Worm (Caenorhabditis elegans): ENCODE measurements around the gene F22B7.1.

Gene F22B7.1

DNA sequence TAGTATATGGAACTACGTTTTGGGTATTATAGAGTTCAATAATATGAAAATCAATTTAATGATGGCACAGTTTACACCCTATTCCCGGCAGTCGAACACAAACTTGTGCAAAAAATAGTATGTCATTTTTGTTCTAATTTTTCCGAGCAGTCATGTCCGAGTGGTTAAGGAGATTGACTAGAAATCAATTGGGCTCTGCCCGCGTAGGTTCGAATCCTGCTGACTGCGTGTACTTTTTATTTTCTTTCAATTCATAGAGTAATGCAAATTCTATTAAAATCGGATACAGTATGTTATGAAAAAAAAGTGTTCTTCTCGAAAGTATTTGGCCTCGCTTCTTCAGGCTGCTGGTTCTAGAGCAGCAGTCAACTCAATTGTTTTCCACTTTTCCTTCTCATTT lies 19.1 kb upstream of the F22B7.1 start (continued):
- TF ChIP-seq let-526 (GFP tag; IDR thresholded peaks at IDR 0.05) (0 out of 2 replicates have a peak, but pooled peaks have one; percentile 19), ekl-4 (GFP tag; IDR thresholded peaks at IDR 0.05) (peak; percentile 54; the same call in 1 of the 2 replicates), T26A5.8 (tag; optimal IDR thresholded peaks at IDR 0.05) (peak; percentile 13), nfya-1 (tag; optimal IDR thresholded peaks at IDR 0.05; ENCODE audit: borderline replicate concordance, insufficient read depth) (no peak), nfyb-1 (GFP tag; IDR thresholded peaks at IDR 0.05) (no peak), tlf-1 (GFP tag; optimal IDR thresholded peaks at IDR 0.05) (no peak), F39B2.1 (GFP tag; IDR thresholded peaks at IDR 0.05) (no peak), F33H1.4 (GFP tag; IDR thresholded peaks at IDR 0.05) (peak; percentile 21; the same call in 1 of the 2 replicates), repo-1 (tag; optimal IDR thresholded peaks at IDR 0.05) (no peak), zim-3 (tag; optimal IDR thresholded peaks at IDR 0.05) (peak; percentile 55), Y53F4B.3 (GFP tag; IDR thresholded peaks at IDR 0.05) (no peak), nhr-179 (tag; optimal IDR thresholded peaks at IDR 0.05) (no peak), snpc-1.1 (tag; optimal IDR thresholded peaks at IDR 0.05; ENCODE audit: insufficient read depth) (peak; percentile 8), B0336.3 (GFP tag; IDR thresholded peaks at IDR 0.05) (no peak), F37B4.10 (GFP tag; IDR thresholded peaks at IDR 0.05) (no peak), mcd-1 (GFP tag; IDR thresholded peaks at IDR 0.05) (no peak), lag-1 (GFP tag; IDR thresholded peaks at IDR 0.05) (no peak), atf-7 (tag; optimal IDR thresholded peaks at IDR 0.05) (peak; percentile 5), dpl-1 (GFP tag; optimal IDR thresholded peaks at IDR 0.05) (no peak), F22D6.2 (tag; optimal IDR thresholded peaks at IDR 0.05) (no peak), bed-2 (GFP tag; IDR thresholded peaks at IDR 0.05) (no peak), mxl-1 (tag; optimal IDR thresholded peaks at IDR 0.05) (no peak), ztf-6 (GFP tag; IDR thresholded peaks at IDR 0.05) (no peak), hlh-26 (GFP tag; conservative IDR thresholded peaks at IDR 0.05) (no peak), somi-1 (GFP tag; optimal IDR thresholded peaks at IDR 0.05) (no peak), dox-1 (GFP tag; IDR thresholded peaks at IDR 0.05) (no peak), ccch-3 (GFP tag; optimal IDR thresholded peaks at IDR 0.05) (no peak), snpc-1.3 (tag; optimal IDR thresholded peaks at IDR 0.05; ENCODE audit: insufficient read depth) (peak; percentile 39), unc-130 (GFP tag; optimal IDR thresholded peaks at IDR 0.05) (no peak), ceh-79 (tag; optimal IDR thresholded peaks at IDR 0.05) (no peak), ztf-26 (tag; optimal IDR thresholded peaks at IDR 0.05) (no peak), egrh-3 (GFP tag; IDR thresholded peaks at IDR 0.05) (no peak), bed-1 (GFP tag; IDR thresholded peaks at IDR 0.05) (no peak), athp-1 (tag; optimal IDR thresholded peaks at IDR 0.05) (peak; percentile 34), Y95B8A.8 (GFP tag; IDR thresholded peaks at IDR 0.05) (no peak), rec-8 (tag; optimal IDR thresholded peaks at IDR 0.05) (peak in 1 of 2 experiments; percentile 35), sdz-38 (tag; optimal IDR thresholded peaks at IDR 0.05) (no peak), let-607 (tag; optimal IDR thresholded peaks at IDR 0.05) (peak in 1 of 2 experiments; percentile 12), lin-35 (GFP tag; optimal IDR thresholded peaks at IDR 0.05) (peak in 1 of 3 experiments; percentile 12), Y53G8AR.9 (GFP tag; conservative IDR thresholded peaks at IDR 0.05) (0 out of 2 replicates have a peak, but pooled peaks have one; percentile 23), egl-18 (GFP tag; IDR thresholded peaks at IDR 0.05) (no peak), ceh-27 (GFP tag; optimal IDR thresholded peaks at IDR 0.05) (no peak), ztf-25 (GFP tag; IDR thresholded peaks at IDR 0.05) (peak; percentile 85), pbrm-1 (GFP tag; IDR thresholded peaks at IDR 0.05) (peak; percentile 46; the same call in 1 of the 2 replicates), him-1 (tag; optimal IDR thresholded peaks at IDR 0.05) (peak; percentile 90), K11D2.4 (GFP tag; IDR thresholded peaks at IDR 0.05) (no peak), unc-62 (GFP tag; optimal IDR thresholded peaks at IDR 0.05) (no peak), B0019.2 (GFP tag; conservative IDR thresholded peaks at IDR 0.05) (no peak), attf-3 (GFP tag; conservative IDR thresholded peaks at IDR 0.05) (no peak)

Data from whole organism, young adult.